Worm (Caenorhabditis elegans): ENCODE data around the gene maoc-1.

- no peak for TF ChIP-seq T22C8.4 (GFP tag; IDR thresholded peaks at IDR 0.05)
- no peak for TF ChIP-seq med-1 (GFP tag; optimal IDR thresholded peaks at IDR 0.05; ENCODE audit: insufficient read depth)
- TF ChIP-seq flt-1 (GFP tag; IDR thresholded peaks at IDR 0.05) = no peak
- no peak for TF ChIP-seq ref-1 (GFP tag; conservative IDR thresholded peaks at IDR 0.05)
- TF ChIP-seq tab-1 (GFP tag; IDR thresholded peaks at IDR 0.05) = no peak
- TF ChIP-seq klf-2 (GFP tag; conservative IDR thresholded peaks at IDR 0.05) = no peak
- no peak for TF ChIP-seq ztf-29 (GFP tag; IDR thresholded peaks at IDR 0.05)
- TF ChIP-seq cog-1 (tag; optimal IDR thresholded peaks at IDR 0.05) = no peak
- no peak for TF ChIP-seq ztf-23 (GFP tag; IDR thresholded peaks at IDR 0.05)
These were observed 24.6 kb upstream of the maoc-1 start, which contains the start of gene dyf-13 for ce11 chrII:7171305-7171998.

Measured in whole organism, midembryonic.